Worm (Caenorhabditis elegans): Measurements from ENCODE around the gene F26C11.1.

DNA sequence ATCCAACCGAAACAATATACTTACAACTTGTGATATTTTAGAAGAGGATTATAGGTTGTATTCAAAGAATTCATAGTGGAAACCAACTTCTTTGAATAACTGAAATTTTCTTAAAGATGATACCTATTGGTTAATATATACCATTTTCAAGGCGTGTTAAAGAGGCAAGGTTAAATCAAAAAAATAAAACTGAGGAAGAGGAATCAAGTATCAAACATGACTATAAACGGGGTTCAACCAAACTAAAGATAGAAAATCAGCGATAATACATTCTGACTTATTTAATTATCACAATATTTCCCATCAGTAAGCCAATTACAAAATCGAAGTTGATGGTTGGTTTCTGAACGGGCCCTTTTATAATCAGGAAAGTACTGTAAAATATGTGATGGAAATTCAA lies 33.1 kb upstream of the F26C11.1 start, which contains the start of gene chil-3:
- TF ChIP-seq him-1 (tag; optimal IDR thresholded peaks at IDR 0.05) (no peak), hlh-12 (tag; optimal IDR thresholded peaks at IDR 0.05) (no peak), F52B5.7 (tag; optimal IDR thresholded peaks at IDR 0.05) (no peak), efl-1 (GFP tag; optimal IDR thresholded peaks at IDR 0.05) (no peak), F22D6.2 (tag; optimal IDR thresholded peaks at IDR 0.05) (no peak), aptf-3 (GFP tag; IDR thresholded peaks at IDR 0.05) (no peak)
